Worm (Caenorhabditis elegans) whole organism, L4 larva: ENCODE measurements around the gene wrt-6.

Experiments used
- F26F4.8 ChIP-seq: fragments of 200-800 bp; sonication (Bioruptor generic); conservative IDR thresholded peaks from 2 replicates; pipeline ENCODE4 v1.3.6; 2022; ENCODE audit warnings: missing genetic modification characterization, missing compliant biosample characterization
- F44E2.7 ChIP-seq: fragments of 200-800 bp; sonication (Bioruptor generic); IDR thresholded peaks from 2 replicates; pipeline ENCODE4 v2.1.2; 2022; ENCODE audit warnings: missing genetic modification characterization, missing compliant biosample characterization
- ama-1 ChIP-seq: fragments of 150-350 bp; optimal IDR thresholded peaks from 2 replicates; lab custom pipeline; 2014; ENCODE audit warnings: inconsistent platforms, mixed read lengths
- fkh-10 ChIP-seq: fragments of 150-350 bp; optimal IDR thresholded peaks from 2 replicates; lab custom pipeline; 2014; ENCODE audit warnings: missing biosample characterization, missing genetic modification reagents, missing genetic modification characterization
- hif-1 ChIP-seq, 2 experiments: sonication (generic microtip); optimal IDR thresholded peaks; 2 replicates each; lab custom pipeline; 2016 to 2017; ENCODE audit warnings: missing compliant biosample characterization in 2 of 2, missing genetic modification characterization in 2 of 2, missing genetic modification reagents in 2 of 2, missing genotype in 2 of 2, mild to moderate bottlenecking in 1 of 2
- lin-39 ChIP-seq: fragments of 150-350 bp; optimal IDR thresholded peaks from 2 replicates; lab custom pipeline; 2014; ENCODE audit warnings: missing biosample characterization, missing genetic modification reagents, missing genetic modification characterization
- nhr-48 ChIP-seq: sonication (generic microtip); optimal IDR thresholded peaks from 2 replicates; lab custom pipeline; 2016; ENCODE audit warnings: mild to moderate bottlenecking, missing genetic modification characterization, missing compliant biosample characterization
- pha-4 ChIP-seq, 2 experiments: fragments of 150-350 bp in 1 of 2; fragments of 200-800 bp in 1 of 2; sonication (Bioruptor generic) in 1 of 2; IDR thresholded peaks in 1 of 2; optimal IDR thresholded peaks in 1 of 2; 2 replicates each; pipeline versions ENCODE4 v1.3.6 to Lab custom; 2014 to 2022; ENCODE audit warnings: missing genetic modification characterization in 2 of 2, missing genetic modification reagents in 2 of 2, missing biosample characterization in 1 of 2, missing compliant biosample characterization in 1 of 2
- sdz-12 ChIP-seq: fragments of 200-800 bp; sonication (Bioruptor generic); optimal IDR thresholded peaks from 2 replicates; lab custom pipeline; 2018; ENCODE audit warnings: mild to moderate bottlenecking, missing genetic modification characterization, missing compliant biosample characterization
- unc-62 ChIP-seq, 3 experiments: fragments of 150-350 bp in 1 of 3; sonication (generic microtip); optimal IDR thresholded peaks in 2 of 3; peaks in 1 of 3; 1 replicate in 1 of 3; 2 replicates in 2 of 3; lab custom pipeline; 2014 to 2017; ENCODE audit warnings: missing biosample characterization in 3 of 3, missing genetic modification characterization in 3 of 3, missing genetic modification reagents in 3 of 3, missing genotype in 1 of 3

DNA sequence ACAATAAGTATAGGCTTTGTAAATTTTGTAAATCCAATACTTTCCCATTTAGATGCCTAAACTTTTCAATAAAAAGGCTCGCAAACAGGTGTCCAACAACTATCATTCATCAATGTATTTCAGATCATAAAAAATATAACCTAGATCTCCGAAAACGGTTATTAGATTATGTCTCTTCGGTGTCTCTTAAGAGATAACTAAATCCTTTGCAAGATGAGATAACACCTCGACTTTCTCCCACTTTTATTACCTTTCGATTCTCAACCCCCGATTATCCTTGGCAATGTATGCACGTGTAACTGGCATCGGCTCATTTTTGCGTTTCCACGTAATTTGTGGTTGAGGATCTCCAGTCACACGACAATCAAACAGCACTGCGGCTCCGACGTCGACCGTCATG, 18.0 kb upstream of the wrt-6 start:
- TF ChIP-seq ama-1 (lab: Kevin White, UChicago) = no peak
- no peak for TF ChIP-seq fkh-10 (GFP tag; lab: Kevin White, UChicago)
- TF ChIP-seq hif-1 (tag; optimal IDR thresholded peaks at IDR 0.05; lab: Kevin White, UChicago) = no peak
- TF ChIP-seq nhr-48 (tag; lab: Kevin White, UChicago) = no peak
- TF ChIP-seq lin-39 = no peak
- no peak for TF ChIP-seq unc-62 (GFP tag; optimal IDR thresholded peaks at IDR 0.05 in 1 of 2; lab: Kevin White, UChicago)
- TF ChIP-seq unc-62 (tag; optimal IDR thresholded peaks at IDR 0.05; lab: Kevin White, UChicago) = no peak
- no peak for TF ChIP-seq F26F4.8 (GFP tag; lab: Robert Waterston, UW)
- no peak for TF ChIP-seq sdz-12 (GFP tag; lab: Kevin White, UChicago)
- no peak for TF ChIP-seq pha-4 (GFP tag; IDR thresholded peaks at IDR 0.05; lab: Robert Waterston, UW)
- no peak for TF ChIP-seq pha-4 (tag; optimal IDR thresholded peaks at IDR 0.05; lab: Kevin White, UChicago)
- TF ChIP-seq F44E2.7 (GFP tag; lab: Robert Waterston, UW) = no peak
